Fruit fly (Drosophila melanogaster): ENCODE results near the gene hry.

DNA sequence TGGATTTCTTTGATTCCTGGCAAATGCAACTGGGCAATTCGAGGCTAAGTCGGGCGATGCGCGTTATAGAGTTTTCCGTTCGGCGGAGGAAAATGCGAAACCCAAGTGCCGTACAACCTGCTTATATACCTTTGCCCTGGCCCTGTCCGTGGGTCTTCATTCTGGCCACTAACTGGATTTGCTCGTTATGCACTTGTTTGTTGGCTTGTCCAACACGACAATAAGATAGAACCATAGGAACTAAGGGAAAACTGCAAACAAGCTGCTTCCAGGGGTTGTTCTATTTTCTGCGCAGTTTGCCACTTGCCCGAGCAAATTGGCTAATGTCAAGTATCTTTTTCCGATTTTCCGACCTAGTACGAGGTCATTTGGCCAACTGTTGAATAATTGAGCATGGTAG lies 26.7 kb upstream of the hry start, which contains the start of gene Arr2:
- TF ChIP-seq ttk (optimal IDR thresholded peaks at IDR 0.05) (no peak), Sin3A (optimal IDR thresholded peaks at IDR 0.05) (no peak), h (optimal IDR thresholded peaks at IDR 0.05) (no peak), insv (optimal IDR thresholded peaks at IDR 0.05) (no peak), psq (optimal IDR thresholded peaks at IDR 0.05) (no peak)
